Fruit fly (Drosophila melanogaster) whole organism, embryonic: ENCODE measurements around the gene Dic61B.

ENCODE experiments used
- Aef1 ChIP-seq: fragments of 200-800 bp; sonication (Bioruptor generic); IDR thresholded peaks from 3 replicates; pipeline ENCODE4 v1.3.6; 2022; ENCODE audit warnings: missing biosample characterization, missing genetic modification characterization
- Atf6 ChIP-seq: fragments of 200-800 bp; sonication (Bioruptor generic); IDR thresholded peaks from 2 replicates; pipeline ENCODE4 v1.3.6; 2022; ENCODE audit warnings: missing biosample characterization, missing genetic modification characterization
- B-H2 ChIP-seq: fragments of 200-800 bp; sonication (Bioruptor generic); optimal IDR thresholded peaks from 2 replicates; lab custom pipeline; 2018; ENCODE audit warnings: missing biosample characterization, mild to moderate bottlenecking, missing genetic modification characterization
- Bteb2 ChIP-seq: fragments of 200-800 bp; sonication (Bioruptor generic); optimal IDR thresholded peaks from 2 replicates; lab custom pipeline; 2016; ENCODE audit warnings: missing biosample characterization, missing genetic modification characterization
- C15 ChIP-seq: fragments of 200-800 bp; sonication (Bioruptor generic); IDR thresholded peaks from 3 replicates; pipeline ENCODE4 v1.3.6; 2022; ENCODE audit warnings: missing biosample characterization, missing genetic modification characterization
- CG10274 ChIP-seq: fragments of 200-800 bp; sonication (Bioruptor generic); optimal IDR thresholded peaks from 3 replicates; lab custom pipeline; 2017; ENCODE audit warnings: missing biosample characterization, mild to moderate bottlenecking, missing genetic modification characterization
- CG1602 ChIP-seq: fragments of 200-800 bp; sonication (Bioruptor generic); optimal IDR thresholded peaks from 3 replicates; lab custom pipeline; 2016; ENCODE audit warnings: missing biosample characterization, missing genetic modification characterization
- CG17829 ChIP-seq: fragments of 200-800 bp; optimal IDR thresholded peaks from 2 replicates; lab custom pipeline; 2019; ENCODE audit warnings: missing biosample characterization, mild to moderate bottlenecking, missing genetic modification characterization, moderate library complexity
- CG2129 ChIP-seq: fragments of 200-800 bp; sonication (Bioruptor generic); IDR thresholded peaks from 2 replicates; pipeline ENCODE4 v1.3.6; 2022; ENCODE audit warnings: missing biosample characterization, missing genetic modification characterization; ENCODE audit not compliant: partially characterized antibody
- CG3847 ChIP-seq: fragments of 200-800 bp; sonication (Bioruptor generic); IDR thresholded peaks from 2 replicates; pipeline ENCODE4 v1.3.6; 2022; ENCODE audit warnings: missing biosample characterization, missing genetic modification characterization
- CG6254 ChIP-seq: fragments of 200-800 bp; sonication (Bioruptor generic); optimal IDR thresholded peaks from 3 replicates; lab custom pipeline; 2017; ENCODE audit warnings: mild to moderate bottlenecking, missing biosample characterization, missing genetic modification reagents, missing genetic modification characterization
- CG6272 ChIP-seq: fragments of 200-800 bp; sonication (Bioruptor generic); IDR thresholded peaks from 2 replicates; pipeline ENCODE4 v1.3.6; 2022; ENCODE audit warnings: missing biosample characterization, missing genetic modification characterization
- CG6689 ChIP-seq: fragments of 200-800 bp; sonication (Bioruptor generic); IDR thresholded peaks from 2 replicates; pipeline ENCODE4 v1.3.6; 2022; ENCODE audit warnings: missing biosample characterization, missing genetic modification characterization
- CG7745 ChIP-seq: fragments of 200-800 bp; sonication (Bioruptor generic); optimal IDR thresholded peaks from 2 replicates; lab custom pipeline; 2018; ENCODE audit warnings: missing biosample characterization, mild to moderate bottlenecking, missing genetic modification characterization, moderate library complexity
- CG7963 ChIP-seq: fragments of 200-800 bp; sonication (Bioruptor generic); IDR thresholded peaks from 3 replicates; pipeline ENCODE4 v1.3.6; 2022; ENCODE audit warnings: missing biosample characterization, missing genetic modification characterization; ENCODE audit not compliant: partially characterized antibody
- CG8290 ChIP-seq, 3 experiments: fragments of 200-800 bp; sonication (Bioruptor generic); optimal IDR thresholded peaks; 2 replicates each; lab custom pipeline; 2016 to 2019; ENCODE audit warnings: missing biosample characterization in 3 of 3, missing genetic modification characterization in 3 of 3, mild to moderate bottlenecking in 2 of 3, moderate library complexity in 1 of 3
- CoRest ChIP-seq: fragments of 200-800 bp; sonication (Bioruptor generic); optimal IDR thresholded peaks from 3 replicates; lab custom pipeline; 2018; ENCODE audit warnings: missing biosample characterization, mild to moderate bottlenecking, missing genetic modification characterization, moderate library complexity
- Deaf1 ChIP-seq: fragments of 200-800 bp; optimal IDR thresholded peaks from 3 replicates; lab custom pipeline; 2019; ENCODE audit warnings: missing biosample characterization, mild to moderate bottlenecking, missing genetic modification characterization, moderate library complexity
- Fer3 ChIP-seq: fragments of 200-800 bp; sonication (Bioruptor generic); optimal IDR thresholded peaks from 2 replicates; lab custom pipeline; 2018; ENCODE audit warnings: missing biosample characterization, mild to moderate bottlenecking, missing genetic modification characterization, moderate library complexity
- GATAe ChIP-seq: fragments of 200-800 bp; sonication (Bioruptor generic); conservative IDR thresholded peaks from 2 replicates; pipeline ENCODE4 v1.3.6; 2022; ENCODE audit warnings: missing biosample characterization, missing genetic modification characterization
- HmgD ChIP-seq: fragments of 200-800 bp; sonication (Bioruptor generic); optimal IDR thresholded peaks from 3 replicates; lab custom pipeline; 2016; ENCODE audit warnings: missing biosample characterization, missing genetic modification characterization
- Mad ChIP-seq: fragments of 200-800 bp; sonication (Bioruptor generic); optimal IDR thresholded peaks from 2 replicates; lab custom pipeline; 2016; ENCODE audit warnings: missing biosample characterization, missing genetic modification characterization
- Max ChIP-seq: fragments of 200-800 bp; sonication (Bioruptor generic); optimal IDR thresholded peaks from 2 replicates; lab custom pipeline; 2016; ENCODE audit warnings: missing biosample characterization, mild to moderate bottlenecking, missing genetic modification characterization
- Nf-YB ChIP-seq: fragments of 200-800 bp; sonication (Bioruptor generic); optimal IDR thresholded peaks from 3 replicates; lab custom pipeline; 2019; ENCODE audit warnings: missing biosample characterization, mild to moderate bottlenecking, missing genetic modification characterization, moderate library complexity
- NfI ChIP-seq: fragments of 200-800 bp; sonication (Bioruptor generic); optimal IDR thresholded peaks from 3 replicates; lab custom pipeline; 2018; ENCODE audit warnings: missing biosample characterization, mild to moderate bottlenecking, missing genetic modification characterization, moderate library complexity
- Ravus ChIP-seq: fragments of 200-800 bp; sonication (Bioruptor generic); IDR thresholded peaks from 2 replicates; pipeline ENCODE4 v1.3.6; 2022; ENCODE audit warnings: missing biosample characterization, missing genetic modification characterization
- Rfx ChIP-seq: fragments of 200-800 bp; sonication (Bioruptor generic); IDR thresholded peaks from 2 replicates; pipeline ENCODE4 v1.3.6; 2022; ENCODE audit warnings: missing biosample characterization, missing genetic modification characterization
- abd-A ChIP-seq: fragments of 200-800 bp; sonication (Bioruptor generic); optimal IDR thresholded peaks from 3 replicates; lab custom pipeline; 2019; ENCODE audit warnings: missing biosample characterization, mild to moderate bottlenecking, missing genetic modification characterization, moderate library complexity
- ato ChIP-seq: fragments of 200-800 bp; sonication (Bioruptor generic); IDR thresholded peaks from 2 replicates; pipeline ENCODE4 v1.3.6; 2022; ENCODE audit warnings: missing biosample characterization, missing genetic modification characterization; ENCODE audit not compliant: partially characterized antibody
- bcd ChIP-seq: fragments of 200-800 bp; sonication (Bioruptor generic); optimal IDR thresholded peaks from 2 replicates; lab custom pipeline; 2017; ENCODE audit warnings: missing biosample characterization, mild to moderate bottlenecking, missing genetic modification characterization
- bowl ChIP-seq: fragments of 200-800 bp; sonication (Bioruptor generic); IDR thresholded peaks from 2 replicates; pipeline ENCODE4 v1.3.6; 2022; ENCODE audit warnings: missing biosample characterization, missing genetic modification characterization
- bsh ChIP-seq, 2 experiments: fragments of 200-800 bp; sonication (Bioruptor generic); optimal IDR thresholded peaks; 2 replicates each; lab custom pipeline; 2017 to 2018; ENCODE audit warnings: mild to moderate bottlenecking in 2 of 2, missing biosample characterization in 2 of 2, missing genetic modification characterization in 2 of 2, moderate library complexity in 1 of 2
- btn ChIP-seq: fragments of 200-800 bp; sonication (Bioruptor generic); optimal IDR thresholded peaks from 2 replicates; lab custom pipeline; 2016; ENCODE audit warnings: missing biosample characterization, missing genetic modification characterization
- ewg ChIP-seq: fragments of 200-800 bp; sonication (Bioruptor generic); optimal IDR thresholded peaks from 3 replicates; lab custom pipeline; 2017; ENCODE audit warnings: mild to moderate bottlenecking, missing biosample characterization, missing genetic modification reagents, missing genetic modification characterization
- gce ChIP-seq: fragments of 200-800 bp; sonication (Bioruptor generic); IDR thresholded peaks from 3 replicates; pipeline ENCODE4 v1.3.6; 2022; ENCODE audit warnings: missing biosample characterization, missing genetic modification characterization
- gfzf ChIP-seq: fragments of 200-800 bp; sonication (Bioruptor generic); optimal IDR thresholded peaks from 2 replicates; lab custom pipeline; 2016; ENCODE audit warnings: missing biosample characterization, mild to moderate bottlenecking, missing genetic modification characterization, moderate library complexity
- gsb ChIP-seq: fragments of 200-800 bp; sonication (Bioruptor generic); IDR thresholded peaks from 2 replicates; pipeline ENCODE4 v1.3.6; 2022; ENCODE audit warnings: missing biosample characterization, missing genetic modification characterization
- hb ChIP-seq: fragments of 200-800 bp; sonication (Bioruptor generic); IDR thresholded peaks from 3 replicates; pipeline ENCODE4 v1.3.6; 2022; ENCODE audit warnings: missing biosample characterization, missing genetic modification characterization; ENCODE audit not compliant: partially characterized antibody
- her ChIP-seq: fragments of 200-800 bp; sonication (Bioruptor generic); optimal IDR thresholded peaks from 2 replicates; lab custom pipeline; 2016; ENCODE audit warnings: missing biosample characterization, missing genetic modification characterization
- kni ChIP-seq: fragments of 200-800 bp; sonication (Bioruptor generic); optimal IDR thresholded peaks from 3 replicates; lab custom pipeline; 2017; ENCODE audit warnings: mild to moderate bottlenecking, missing biosample characterization, missing genetic modification reagents, missing genetic modification characterization
- maf-S ChIP-seq: fragments of 200-800 bp; sonication (Bioruptor generic); optimal IDR thresholded peaks from 2 replicates; lab custom pipeline; 2016; ENCODE audit warnings: missing biosample characterization, missing genetic modification characterization
- odd ChIP-seq: fragments of 200-800 bp; sonication (Bioruptor generic); optimal IDR thresholded peaks from 2 replicates; lab custom pipeline; 2017; ENCODE audit warnings: missing biosample characterization, mild to moderate bottlenecking, missing genetic modification characterization
- pb ChIP-seq: fragments of 200-800 bp; sonication (Bioruptor generic); optimal IDR thresholded peaks from 3 replicates; lab custom pipeline; 2016; ENCODE audit warnings: missing biosample characterization, missing genetic modification characterization
- pros ChIP-seq: fragments of 200-800 bp; sonication (Bioruptor generic); optimal IDR thresholded peaks from 3 replicates; lab custom pipeline; 2019; ENCODE audit warnings: missing biosample characterization, mild to moderate bottlenecking, missing genetic modification characterization, moderate library complexity
- sens ChIP-seq: fragments of 200-800 bp; sonication (Bioruptor generic); peaks from one replicate; lab custom pipeline; 2016; ENCODE audit warnings: missing biosample characterization, missing genetic modification characterization
- tll ChIP-seq, 2 experiments: fragments of 200-800 bp in 1 of 2; fragments of >200 bp in 1 of 2; sonication (Bioruptor generic) in 1 of 2; optimal IDR thresholded peaks; 2 replicates each; lab custom pipeline; 2017 to 2019; ENCODE audit warnings: missing biosample characterization in 2 of 2, missing genetic modification characterization in 2 of 2, mild to moderate bottlenecking in 1 of 2, moderate library complexity in 1 of 2
- unc-4 ChIP-seq: fragments of 200-800 bp; sonication (Bioruptor generic); IDR thresholded peaks from 2 replicates; pipeline ENCODE4 v1.3.6; 2022; ENCODE audit warnings: missing biosample characterization, missing genetic modification characterization; ENCODE audit not compliant: partially characterized antibody
- zfh1 ChIP-seq: fragments of 200-800 bp; sonication (Bioruptor generic); IDR thresholded peaks from 3 replicates; pipeline ENCODE4 v1.3.6; 2022; ENCODE audit warnings: missing biosample characterization, missing genetic modification characterization
- zfh2 ChIP-seq: fragments of 200-800 bp; sonication (Bioruptor generic); optimal IDR thresholded peaks from 2 replicates; lab custom pipeline; 2016; ENCODE audit warnings: missing biosample characterization, missing genetic modification characterization

The Dic61B gene

DNA sequence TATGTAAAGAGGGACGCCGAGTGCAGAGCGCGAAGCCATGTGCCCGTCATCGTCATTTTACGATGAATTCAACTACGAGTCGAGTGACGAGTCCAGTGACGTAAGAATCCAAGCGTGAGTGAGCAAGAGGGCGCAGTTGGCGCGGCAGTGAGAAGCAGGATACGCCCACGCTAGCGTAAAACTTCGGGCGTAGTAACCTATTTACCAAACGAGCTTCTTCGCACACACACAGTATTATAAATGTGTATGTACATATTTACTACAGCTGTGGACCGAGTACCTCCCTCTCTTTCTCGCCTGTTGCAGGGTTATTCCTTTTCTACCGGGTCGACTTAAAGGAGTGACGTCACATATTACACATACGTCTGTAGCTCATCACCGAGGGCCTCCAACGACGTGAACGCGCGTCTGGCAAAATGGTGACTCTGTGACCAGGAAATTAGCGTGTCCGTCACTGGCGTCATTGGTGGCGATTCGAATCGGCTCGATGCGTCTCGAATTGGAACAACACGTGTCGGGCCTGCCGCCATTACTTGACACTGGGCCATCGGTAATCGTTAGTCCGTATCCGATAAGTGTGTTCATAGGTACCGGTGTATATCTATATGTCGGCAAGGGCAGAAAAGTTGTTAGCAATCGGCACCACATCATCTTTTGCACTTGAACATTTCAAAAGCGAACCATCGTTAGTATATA, 28.5 kb downstream of the Dic61B start (continued):
- no peak for TF ChIP-seq CG8290 (GFP tag; optimal IDR thresholded peaks at IDR 0.05; lab: Kevin White, UChicago)
- TF ChIP-seq CG8290 (tag; optimal IDR thresholded peaks at IDR 0.05; lab: Kevin White, UChicago) = peak in 1 of 2 experiments; percentile 18
- TF ChIP-seq Mad (GFP tag; lab: Kevin White, UChicago) = no peak
- 0 out of 2 replicates have a peak, but pooled peaks have one; percentile 19 for TF ChIP-seq Atf6
- TF ChIP-seq C15 = no peak
- TF ChIP-seq Nf-YB (GFP tag; lab: Kevin White, UChicago) = no peak
- no peak for TF ChIP-seq tll (GFP tag; optimal IDR thresholded peaks at IDR 0.05; lab: Kevin White, UChicago)
- TF ChIP-seq pros (GFP tag; lab: Kevin White, UChicago) = no peak
- TF ChIP-seq CoRest (tag; lab: Kevin White, UChicago) = no peak
- TF ChIP-seq Ravus = no peak
- TF ChIP-seq ewg (GFP tag; lab: Kevin White, UChicago) = no peak
- TF ChIP-seq abd-A = peak; percentile 84
- TF ChIP-seq gsb (GFP tag; lab: Robert Waterston, UW) = no peak
- TF ChIP-seq ato (GFP tag; lab: Robert Waterston, UW) = no peak
- no peak for TF ChIP-seq NfI (GFP tag; lab: Kevin White, UChicago)
- no peak for TF ChIP-seq unc-4 (GFP tag; lab: Robert Waterston, UW)
- no peak for TF ChIP-seq CG2129
- no peak for TF ChIP-seq B-H2
- TF ChIP-seq Deaf1 (tag; lab: Kevin White, UChicago) = peak; percentile 91
- no peak for TF ChIP-seq btn (GFP tag; lab: Kevin White, UChicago)
- TF ChIP-seq sens (GFP tag; lab: Kevin White, UChicago) = peak; percentile 41
- no peak for TF ChIP-seq Fer3 (tag; lab: Kevin White, UChicago)
- no peak for TF ChIP-seq Rfx (GFP tag; lab: Robert Waterston, UW)
- peak; percentile 15 for TF ChIP-seq kni (GFP tag; lab: Kevin White, UChicago)
- TF ChIP-seq maf-S (GFP tag; lab: Kevin White, UChicago) = no peak
- TF ChIP-seq CG10274 (GFP tag; lab: Kevin White, UChicago) = no peak
- TF ChIP-seq CG6272 (GFP tag; lab: Robert Waterston, UW) = no peak
- TF ChIP-seq HmgD (GFP tag; lab: Kevin White, UChicago) = no peak
- TF ChIP-seq CG3847 = no peak
- no peak for TF ChIP-seq Bteb2 (GFP tag; lab: Kevin White, UChicago)
- no peak for TF ChIP-seq gce (GFP tag; lab: Robert Waterston, UW)
- no peak for TF ChIP-seq CG7963
- no peak for TF ChIP-seq bcd (GFP tag; lab: Kevin White, UChicago)
- no peak for TF ChIP-seq Aef1
- no peak for TF ChIP-seq CG17829 (tag; lab: Kevin White, UChicago)
- TF ChIP-seq CG6689 (GFP tag; lab: Robert Waterston, UW) = no peak
- no peak for TF ChIP-seq zfh1 (GFP tag; lab: Robert Waterston, UW)
- TF ChIP-seq bowl (GFP tag; lab: Robert Waterston, UW) = no peak
- no peak for TF ChIP-seq hb (GFP tag; lab: Robert Waterston, UW)
- TF ChIP-seq CG6254 (GFP tag; lab: Kevin White, UChicago) = no peak
- no peak for TF ChIP-seq CG7745 (tag; lab: Kevin White, UChicago)
- no peak for TF ChIP-seq CG1602 (GFP tag; lab: Kevin White, UChicago)
- no peak for TF ChIP-seq gfzf (GFP tag; lab: Kevin White, UChicago)
- TF ChIP-seq her (GFP tag; lab: Kevin White, UChicago) = no peak
- no peak for TF ChIP-seq pb
- TF ChIP-seq odd = no peak
- no peak for TF ChIP-seq GATAe
- TF ChIP-seq zfh2 (GFP tag; lab: Kevin White, UChicago) = no peak
- no peak for TF ChIP-seq bsh (GFP tag; optimal IDR thresholded peaks at IDR 0.05; lab: Kevin White, UChicago)
- TF ChIP-seq Max (GFP tag; lab: Kevin White, UChicago) = no peak
